Worm (Caenorhabditis elegans): ENCODE measurements around the gene B0244.5.

Gene B0244.5

ce11 chrIII:5782080-5782479 is 37.4 kb downstream of the B0244.5 start:
- TF ChIP-seq ztf-11 (tag; optimal IDR thresholded peaks at IDR 0.05) (no peak), egl-27 (tag; optimal IDR thresholded peaks at IDR 0.05) (no peak), nhr-77 (tag; optimal IDR thresholded peaks at IDR 0.05) (no peak), eor-1 (tag; optimal IDR thresholded peaks at IDR 0.05) (no peak), tbx-2 (tag; optimal IDR thresholded peaks at IDR 0.05) (no peak), mdl-1 (tag; optimal IDR thresholded peaks at IDR 0.05) (no peak), ceh-82 (tag; optimal IDR thresholded peaks at IDR 0.05) (no peak), lsy-12 (tag; optimal IDR thresholded peaks at IDR 0.05) (no peak), daf-12 (tag; optimal IDR thresholded peaks at IDR 0.05) (no peak), lin-39 (tag; optimal IDR thresholded peaks at IDR 0.05) (no peak), nhr-43 (tag; optimal IDR thresholded peaks at IDR 0.05; ENCODE audit: poor library complexity, severe bottlenecking) (no peak), nhr-23 (tag; optimal IDR thresholded peaks at IDR 0.05) (no peak)

ce11 chrIII:5785273-5785929 is 40.7 kb downstream of the B0244.5 start, which contains the start of gene Y37B11A.3:
Gene Y37B11A.3 (minus strand): TSS chrIII:5785323.
- TF ChIP-seq sea-2 (GFP tag; optimal IDR thresholded peaks at IDR 0.05) (no peak), ZK546.5 (tag; optimal IDR thresholded peaks at IDR 0.05) (no peak), nhr-237 (tag; optimal IDR thresholded peaks at IDR 0.05) (no peak), mdl-1 (tag; optimal IDR thresholded peaks at IDR 0.05) (no peak), ceh-82 (tag; optimal IDR thresholded peaks at IDR 0.05) (no peak), pqm-1 (tag; optimal IDR thresholded peaks at IDR 0.05) (no peak), pha-4 (tag; optimal IDR thresholded peaks at IDR 0.05) (no peak), lin-15B (tag; optimal IDR thresholded peaks at IDR 0.05) (peak; percentile 82), tbx-2 (tag; optimal IDR thresholded peaks at IDR 0.05) (peak; percentile 58), nhr-77 (tag; optimal IDR thresholded peaks at IDR 0.05) (no peak), nhr-25 (tag; optimal IDR thresholded peaks at IDR 0.05) (peak; percentile 85), fos-1 (tag; optimal IDR thresholded peaks at IDR 0.05) (no peak), nhr-28 (tag; optimal IDR thresholded peaks at IDR 0.05) (no peak), lsy-12 (tag; optimal IDR thresholded peaks at IDR 0.05) (peak; percentile 60), hmg-11 (tag; optimal IDR thresholded peaks at IDR 0.05) (peak; percentile 77), jun-1 (tag; optimal IDR thresholded peaks at IDR 0.05) (no peak), nhr-67 (tag; optimal IDR thresholded peaks at IDR 0.05) (no peak), ceh-16 (tag; optimal IDR thresholded peaks at IDR 0.05) (no peak), R02D3.7 (tag; optimal IDR thresholded peaks at IDR 0.05) (peak; percentile 73), zag-1 (tag; optimal IDR thresholded peaks at IDR 0.05) (no peak), fkh-10 (GFP tag; optimal IDR thresholded peaks at IDR 0.05) (no peak), nhr-11 (tag; optimal IDR thresholded peaks at IDR 0.05) (peak; percentile 11), nhr-23 (tag; optimal IDR thresholded peaks at IDR 0.05) (peak; percentile 80), egl-27 (tag; optimal IDR thresholded peaks at IDR 0.05) (no peak), nfya-1 (tag; optimal IDR thresholded peaks at IDR 0.05; ENCODE audit: insufficient read depth) (peak; percentile 82), elt-2 (tag; optimal IDR thresholded peaks at IDR 0.05) (peak; percentile 37), ztf-4 (tag; optimal IDR thresholded peaks at IDR 0.05) (no peak), eor-1 (tag; optimal IDR thresholded peaks at IDR 0.05) (no peak), snpc-4 (tag; optimal IDR thresholded peaks at IDR 0.05) (peak; percentile 58), skn-1 (tag; optimal IDR thresholded peaks at IDR 0.05) (no peak), aly-2 (tag; optimal IDR thresholded peaks at IDR 0.05) (no peak), nhr-43 (tag; optimal IDR thresholded peaks at IDR 0.05; ENCODE audit: poor library complexity, severe bottlenecking) (peak; percentile 74), elt-1 (tag; optimal IDR thresholded peaks at IDR 0.05) (no peak), ztf-11 (tag; optimal IDR thresholded peaks at IDR 0.05) (no peak), lin-39 (tag; optimal IDR thresholded peaks at IDR 0.05) (peak; percentile 87), daf-12 (tag; optimal IDR thresholded peaks at IDR 0.05) (no peak), egl-5 (tag; optimal IDR thresholded peaks at IDR 0.05) (peak; percentile 31), ceh-28 (tag; optimal IDR thresholded peaks at IDR 0.05) (peak; percentile 35), nhr-76 (tag; optimal IDR thresholded peaks at IDR 0.05) (no peak), ama-1 (optimal IDR thresholded peaks at IDR 0.05) (no peak)

ce11 chrIII:5790550-5790949 is 45.9 kb downstream of the B0244.5 start, which contains the start of gene rev-3:
Gene rev-3 (minus strand): TSS chrIII:5790650.
- TF ChIP-seq ama-1 (optimal IDR thresholded peaks at IDR 0.05), result no peak
- no peak for TF ChIP-seq ceh-28 (tag; optimal IDR thresholded peaks at IDR 0.05)
- no peak for TF ChIP-seq hmg-11 (tag; optimal IDR thresholded peaks at IDR 0.05)
- no peak for TF ChIP-seq nfya-1 (tag; optimal IDR thresholded peaks at IDR 0.05; ENCODE audit: insufficient read depth)
- TF ChIP-seq unc-39 (tag; optimal IDR thresholded peaks at IDR 0.05), result no peak

All from whole organism, L3 larva.